Worm (Caenorhabditis elegans): Measurements from ENCODE around the gene sdz-23.

sdz-23 gene

DNA sequence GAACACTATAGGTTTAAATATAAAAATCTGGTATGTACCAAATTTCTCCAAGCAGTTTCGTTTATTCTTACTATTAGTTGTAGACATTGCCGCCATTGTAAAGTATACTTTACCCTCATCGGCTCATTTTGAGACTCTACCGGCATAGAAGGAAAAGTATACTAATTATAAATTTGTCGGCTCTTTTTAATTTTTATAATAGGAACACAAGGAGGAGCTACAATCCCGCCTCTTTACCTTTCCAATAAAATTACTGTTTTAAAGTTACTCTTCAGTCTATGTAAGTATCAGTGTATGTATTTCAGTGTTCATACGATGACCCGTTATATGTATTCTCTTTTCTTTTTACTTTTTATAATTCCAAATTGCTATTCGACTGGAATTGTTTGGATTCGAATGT lies at the start of gene sdz-23:
sdz-23 (plus strand) TSS at position 301 of the 400 bp plus-strand sequence.
- no peak for TF ChIP-seq tbx-8 (GFP tag; optimal IDR thresholded peaks at IDR 0.05)
- no peak for TF ChIP-seq ceh-43 (GFP tag; optimal IDR thresholded peaks at IDR 0.05)
- no peak for TF ChIP-seq drap-1 (GFP tag; optimal IDR thresholded peaks at IDR 0.05)
- TF ChIP-seq unc-39 (tag; optimal IDR thresholded peaks at IDR 0.05): no peak
- TF ChIP-seq lin-32 (GFP tag; optimal IDR thresholded peaks at IDR 0.05): no peak
- TF ChIP-seq nhr-12 (tag; optimal IDR thresholded peaks at IDR 0.05): no peak
- TF ChIP-seq elt-3 (tag; optimal IDR thresholded peaks at IDR 0.05): no peak
- TF ChIP-seq ceh-83 (GFP tag; optimal IDR thresholded peaks at IDR 0.05): no peak
- TF ChIP-seq bed-3 (GFP tag; optimal IDR thresholded peaks at IDR 0.05): no peak
- TF ChIP-seq M03D4.4 (tag; optimal IDR thresholded peaks at IDR 0.05): no peak
- no peak for TF ChIP-seq zip-8 (tag; optimal IDR thresholded peaks at IDR 0.05)
- TF ChIP-seq cnd-1 (tag; optimal IDR thresholded peaks at IDR 0.05): no peak
- TF ChIP-seq pha-4 (tag; optimal IDR thresholded peaks at IDR 0.05): no peak
- TF ChIP-seq ces-1 (GFP tag; optimal IDR thresholded peaks at IDR 0.05): no peak

DNA sequence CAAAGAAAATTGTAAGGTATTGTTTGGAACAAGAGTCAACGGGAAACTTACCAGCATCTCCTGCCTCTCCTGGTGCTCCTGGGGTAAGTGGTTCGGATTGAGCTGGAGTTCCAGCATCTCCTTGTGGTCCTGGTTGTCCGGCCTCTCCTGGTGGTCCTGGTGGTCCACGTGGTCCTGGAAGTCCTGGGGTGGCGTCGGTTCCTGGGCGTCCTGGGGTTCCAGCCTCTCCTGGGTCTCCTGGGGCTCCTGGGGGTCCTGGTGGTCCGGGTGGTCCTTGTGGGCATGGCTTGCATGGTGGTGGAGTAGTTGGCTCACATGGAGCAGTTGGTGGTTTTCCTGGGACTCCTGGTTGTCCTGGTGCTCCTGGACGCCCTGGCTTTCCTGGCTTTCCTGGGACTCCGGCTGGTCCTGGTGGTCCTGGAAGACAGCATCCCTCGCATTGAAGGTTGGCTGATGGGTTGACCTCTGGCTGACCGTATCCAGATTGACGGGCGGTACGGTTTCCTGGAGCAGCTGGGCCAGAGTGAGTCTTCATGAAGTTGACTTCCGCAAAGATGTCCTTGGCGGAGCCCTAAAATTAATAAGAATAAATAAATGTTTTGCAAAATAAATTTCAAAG lies 49.2 kb upstream of the sdz-23 start:
- TF ChIP-seq ham-2 (GFP tag; optimal IDR thresholded peaks at IDR 0.05): no peak
- TF ChIP-seq snpc-4 (tag; optimal IDR thresholded peaks at IDR 0.05): no peak
- no peak for TF ChIP-seq flh-1 (GFP tag; optimal IDR thresholded peaks at IDR 0.05)
- no peak for TF ChIP-seq ceh-43 (GFP tag; optimal IDR thresholded peaks at IDR 0.05)
- no peak for TF ChIP-seq sptf-1 (tag; optimal IDR thresholded peaks at IDR 0.05)
- no peak for TF ChIP-seq ceh-83 (GFP tag; optimal IDR thresholded peaks at IDR 0.05)
- no peak for TF ChIP-seq nhr-2 (tag; optimal IDR thresholded peaks at IDR 0.05)
- no peak for TF ChIP-seq unc-62 (GFP tag; optimal IDR thresholded peaks at IDR 0.05)

DNA sequence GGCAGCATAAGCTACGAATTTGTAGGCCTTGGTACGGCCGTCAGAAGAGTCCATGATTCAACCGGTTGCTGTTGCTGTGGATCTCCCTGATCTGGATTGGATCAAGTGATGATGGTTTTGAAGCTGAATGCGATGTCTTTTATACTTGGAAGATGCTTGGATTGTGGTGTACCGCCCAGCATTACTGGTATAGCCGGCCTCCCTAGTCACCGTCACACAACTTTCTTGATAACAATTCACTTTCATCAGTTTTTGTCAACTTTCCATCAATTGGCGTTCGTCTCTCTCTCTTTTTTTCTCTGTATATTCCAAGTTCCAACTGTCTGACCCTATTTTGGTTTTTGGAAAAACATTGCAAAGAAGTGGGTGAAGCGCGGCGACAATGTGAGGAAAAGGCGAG lies 48.6 kb upstream of the sdz-23 start, which contains the start of gene col-43:
col-43 (minus strand) TSS at position 101 of the 400 bp plus-strand sequence.
- TF ChIP-seq mep-1 (tag; optimal IDR thresholded peaks at IDR 0.05): no peak
- no peak for TF ChIP-seq drap-1 (GFP tag; optimal IDR thresholded peaks at IDR 0.05)
- TF ChIP-seq ztf-11 (tag; optimal IDR thresholded peaks at IDR 0.05): no peak
- no peak for TF ChIP-seq nhr-2 (tag; optimal IDR thresholded peaks at IDR 0.05)
- no peak for TF ChIP-seq bed-3 (GFP tag; optimal IDR thresholded peaks at IDR 0.05)
- TF ChIP-seq pha-4 (tag; optimal IDR thresholded peaks at IDR 0.05): no peak
- TF ChIP-seq nhr-237 (tag; optimal IDR thresholded peaks at IDR 0.05): no peak
- TF ChIP-seq nhr-28 (tag; optimal IDR thresholded peaks at IDR 0.05): no peak
- TF ChIP-seq unc-39 (tag; optimal IDR thresholded peaks at IDR 0.05): no peak
- TF ChIP-seq ceh-83 (GFP tag; optimal IDR thresholded peaks at IDR 0.05): no peak

DNA sequence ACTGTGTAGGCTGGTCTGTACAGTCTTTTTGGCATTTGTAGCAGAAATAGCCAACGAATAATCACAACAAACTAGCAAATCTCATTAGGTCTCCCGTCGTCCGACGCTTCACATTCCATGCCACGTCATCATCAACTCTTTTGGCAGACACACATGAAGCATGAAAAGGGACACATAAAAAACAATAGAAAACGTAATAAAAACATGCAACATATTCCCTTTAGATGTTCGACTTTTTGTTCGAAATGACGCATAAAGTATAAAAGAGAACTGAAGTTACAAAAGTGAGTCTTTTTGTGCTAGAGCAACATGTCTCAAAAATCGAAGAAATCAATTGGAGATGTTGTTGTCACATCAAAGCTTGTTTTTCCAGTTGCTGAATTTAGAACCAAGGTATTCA lies 47.6 kb upstream of the sdz-23 start, which contains the start of gene sth-1:
sth-1 (plus strand) TSS at position 301 of the 400 bp plus-strand sequence.
- no peak for TF ChIP-seq pha-4 (tag; optimal IDR thresholded peaks at IDR 0.05)
- TF ChIP-seq blmp-1 (tag; optimal IDR thresholded peaks at IDR 0.05): no peak
- no peak for TF ChIP-seq M03D4.4 (tag; optimal IDR thresholded peaks at IDR 0.05)

DNA sequence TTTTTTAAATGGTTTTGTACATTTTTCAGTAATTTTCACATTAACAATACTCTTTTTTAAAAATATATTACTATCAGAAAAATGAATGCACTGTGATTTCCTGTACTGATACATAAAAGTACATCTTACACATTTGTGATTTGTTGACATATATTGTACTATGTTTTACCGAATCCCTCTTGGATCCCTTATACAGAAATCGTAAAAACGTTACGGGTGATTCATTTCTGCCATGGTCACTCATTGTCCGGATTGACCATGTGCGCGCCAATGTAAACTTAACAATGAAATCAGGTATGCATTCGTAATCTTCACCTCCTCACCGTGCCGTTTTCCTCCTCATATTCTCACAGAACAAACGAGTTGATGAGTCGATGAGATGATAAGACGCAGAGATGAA lies 45.3 kb upstream of the sdz-23 start, which contains the start of gene ZC513.2:
ZC513.2 (plus strand) TSS at position 301 of the 400 bp plus-strand sequence.
- TF ChIP-seq bed-3 (GFP tag; optimal IDR thresholded peaks at IDR 0.05) (no peak), sptf-1 (tag; optimal IDR thresholded peaks at IDR 0.05) (no peak), snpc-4 (tag; optimal IDR thresholded peaks at IDR 0.05) (no peak)

ce11 chrV:8055170-8055569 lies 44.2 kb upstream of the sdz-23 start:
- no peak for TF ChIP-seq cnd-1 (tag; optimal IDR thresholded peaks at IDR 0.05)
- no peak for TF ChIP-seq ceh-39 (tag; optimal IDR thresholded peaks at IDR 0.05)
- TF ChIP-seq mls-2 (tag; optimal IDR thresholded peaks at IDR 0.05): no peak
- TF ChIP-seq nhr-76 (tag; optimal IDR thresholded peaks at IDR 0.05): no peak
- TF ChIP-seq mab-5 (tag; optimal IDR thresholded peaks at IDR 0.05): no peak
- no peak for TF ChIP-seq unc-39 (tag; optimal IDR thresholded peaks at IDR 0.05)
- TF ChIP-seq zip-8 (tag; optimal IDR thresholded peaks at IDR 0.05): no peak
- TF ChIP-seq snpc-4 (tag; optimal IDR thresholded peaks at IDR 0.05): no peak
- TF ChIP-seq blmp-1 (tag; optimal IDR thresholded peaks at IDR 0.05): no peak
- TF ChIP-seq ces-1 (GFP tag; optimal IDR thresholded peaks at IDR 0.05): no peak
- no peak for TF ChIP-seq pha-4 (tag; optimal IDR thresholded peaks at IDR 0.05)
- TF ChIP-seq lin-32 (GFP tag; optimal IDR thresholded peaks at IDR 0.05): no peak
- no peak for TF ChIP-seq hlh-1 (tag; optimal IDR thresholded peaks at IDR 0.05)
- no peak for TF ChIP-seq flh-1 (GFP tag; optimal IDR thresholded peaks at IDR 0.05)
- TF ChIP-seq ceh-83 (GFP tag; optimal IDR thresholded peaks at IDR 0.05): no peak
- TF ChIP-seq bed-3 (GFP tag; optimal IDR thresholded peaks at IDR 0.05): no peak
- no peak for TF ChIP-seq mep-1 (tag; optimal IDR thresholded peaks at IDR 0.05)

Data from whole organism, mixed stage, embryonic.